Fruit fly (Drosophila melanogaster): ENCODE measurements around the gene Osi22.

The Osi22 gene

DNA sequence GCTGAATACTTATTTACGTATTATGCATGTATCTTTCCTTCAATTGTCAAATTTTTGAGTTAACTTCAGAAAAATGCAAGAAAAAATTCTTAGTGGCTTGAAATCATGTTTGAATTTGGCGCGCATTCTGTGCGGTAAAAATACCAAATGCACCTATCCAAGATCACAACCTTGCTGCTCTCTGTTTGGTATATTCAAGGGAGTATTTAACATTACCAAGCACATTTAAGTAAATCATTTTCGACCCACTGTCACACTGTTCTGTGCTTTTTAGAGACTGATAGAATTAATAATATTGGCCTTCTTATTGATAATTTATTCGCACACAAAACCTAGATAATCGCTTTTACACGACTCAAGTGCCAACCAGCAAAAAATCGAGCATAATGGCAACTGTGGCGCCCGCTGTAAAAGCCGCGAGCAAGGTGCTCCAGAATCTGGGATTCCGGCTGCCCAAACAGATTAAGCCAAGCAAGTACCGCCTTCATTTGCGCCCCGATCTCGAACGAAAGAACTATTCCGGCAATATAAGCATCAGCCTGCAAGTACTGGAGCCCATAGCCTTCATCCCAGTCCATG lies 18.8 kb downstream of the Osi22 start (continued):
- TF ChIP-seq nerfin-1 (tag; optimal IDR thresholded peaks at IDR 0.05): no peak
- no peak for TF ChIP-seq onecut (GFP tag; IDR thresholded peaks at IDR 0.05)
- no peak for TF ChIP-seq tx (GFP tag; optimal IDR thresholded peaks at IDR 0.05)
- no peak for TF ChIP-seq inv (GFP tag; IDR thresholded peaks at IDR 0.05; ENCODE audit: partially characterized antibody)
- TF ChIP-seq ems (GFP tag; optimal IDR thresholded peaks at IDR 0.05): no peak
- TF ChIP-seq CG8359 (GFP tag; optimal IDR thresholded peaks at IDR 0.05; ENCODE audit: borderline replicate concordance): no peak
- TF ChIP-seq schlank (tag; optimal IDR thresholded peaks at IDR 0.05): no peak
- TF ChIP-seq CG10267 (tag; optimal IDR thresholded peaks at IDR 0.05): no peak
- no peak for TF ChIP-seq CG8765 (GFP tag; IDR thresholded peaks at IDR 0.05)
- no peak for TF ChIP-seq CG6791 (GFP tag; IDR thresholded peaks at IDR 0.05; ENCODE audit: partially characterized antibody)
- TF ChIP-seq Camta (GFP tag; optimal IDR thresholded peaks at IDR 0.05): no peak
- TF ChIP-seq luna (GFP tag; optimal IDR thresholded peaks at IDR 0.05): no peak
- TF ChIP-seq CG42726 (GFP tag; IDR thresholded peaks at IDR 0.05; ENCODE audit: partially characterized antibody): peak; percentile 13; the same call in 1 of the 2 replicates
- TF ChIP-seq ssp (GFP tag; IDR thresholded peaks at IDR 0.05): no peak
- no peak for TF ChIP-seq Meics (GFP tag; optimal IDR thresholded peaks at IDR 0.05)
- TF ChIP-seq bsh (GFP tag; optimal IDR thresholded peaks at IDR 0.05): no peak
- no peak for TF ChIP-seq Oli (tag; optimal IDR thresholded peaks at IDR 0.05)
- TF ChIP-seq YL-1 (GFP tag; optimal IDR thresholded peaks at IDR 0.05): peak; percentile 22
- no peak for TF ChIP-seq ewg (GFP tag; optimal IDR thresholded peaks at IDR 0.05)
- no peak for TF ChIP-seq sens-2 (GFP tag; IDR thresholded peaks at IDR 0.05)
- TF ChIP-seq lbe (GFP tag; optimal IDR thresholded peaks at IDR 0.05): no peak
- TF ChIP-seq CG14441 (GFP tag; IDR thresholded peaks at IDR 0.05): no peak
- no peak for TF ChIP-seq Mes4 (GFP tag; optimal IDR thresholded peaks at IDR 0.05)
- no peak for TF ChIP-seq Nf-YB (GFP tag; optimal IDR thresholded peaks at IDR 0.05)
- TF ChIP-seq CG30403 (GFP tag; optimal IDR thresholded peaks at IDR 0.05): no peak
- no peak for TF ChIP-seq Atf3 (GFP tag; optimal IDR thresholded peaks at IDR 0.05)
- TF ChIP-seq insv (GFP tag; optimal IDR thresholded peaks at IDR 0.05): no peak
- TF ChIP-seq CG12659 (GFP tag; optimal IDR thresholded peaks at IDR 0.05): peak; percentile 61
- no peak for TF ChIP-seq mld (GFP tag; IDR thresholded peaks at IDR 0.05; ENCODE audit: partially characterized antibody)
- TF ChIP-seq CG9797 (GFP tag; optimal IDR thresholded peaks at IDR 0.05): peak; percentile 79
- TF ChIP-seq CG7963 (GFP tag; IDR thresholded peaks at IDR 0.05; ENCODE audit: partially characterized antibody): no peak
- no peak for TF ChIP-seq CG7372 (GFP tag; IDR thresholded peaks at IDR 0.05)
- TF ChIP-seq CG17829 (tag; optimal IDR thresholded peaks at IDR 0.05): peak; percentile 0
- TF ChIP-seq Chrac-16 (GFP tag; optimal IDR thresholded peaks at IDR 0.05): no peak
- TF ChIP-seq CG6854 (GFP tag; optimal IDR thresholded peaks at IDR 0.05): no peak
- no peak for TF ChIP-seq CG3838 (GFP tag; optimal IDR thresholded peaks at IDR 0.05)
- no peak for TF ChIP-seq HLH4C (GFP tag; IDR thresholded peaks at IDR 0.05; ENCODE audit: partially characterized antibody)
- TF ChIP-seq wor (GFP tag; IDR thresholded peaks at IDR 0.05): no peak
- no peak for TF ChIP-seq CG7271 (tag; optimal IDR thresholded peaks at IDR 0.05)
- no peak for TF ChIP-seq disco-r (GFP tag; optimal IDR thresholded peaks at IDR 0.05)
- TF ChIP-seq Gug (GFP tag; IDR thresholded peaks at IDR 0.05): no peak
- no peak for TF ChIP-seq Dek (tag; optimal IDR thresholded peaks at IDR 0.05)
- no peak for TF ChIP-seq gsb-n (tag; optimal IDR thresholded peaks at IDR 0.05)
- no peak for TF ChIP-seq CG12744 (GFP tag; optimal IDR thresholded peaks at IDR 0.05)
- no peak for TF ChIP-seq NC2β (GFP tag; optimal IDR thresholded peaks at IDR 0.05)
- no peak for TF ChIP-seq CG15269 (tag; optimal IDR thresholded peaks at IDR 0.05)
- TF ChIP-seq CG7786 (GFP tag; optimal IDR thresholded peaks at IDR 0.05): no peak
- no peak for TF ChIP-seq stc (GFP tag; IDR thresholded peaks at IDR 0.05)
- no peak for TF ChIP-seq CG18764 (GFP tag; optimal IDR thresholded peaks at IDR 0.05)
- TF ChIP-seq CG33213 (GFP tag; optimal IDR thresholded peaks at IDR 0.05): peak; percentile 48

Data from whole organism, embryonic.